Fruit fly (Drosophila melanogaster): ENCODE results near the gene Dhfr.
A peak's percentile ranks its signal among the peaks of the same experiment; 100 is the strongest.

Dhfr gene

DNA sequence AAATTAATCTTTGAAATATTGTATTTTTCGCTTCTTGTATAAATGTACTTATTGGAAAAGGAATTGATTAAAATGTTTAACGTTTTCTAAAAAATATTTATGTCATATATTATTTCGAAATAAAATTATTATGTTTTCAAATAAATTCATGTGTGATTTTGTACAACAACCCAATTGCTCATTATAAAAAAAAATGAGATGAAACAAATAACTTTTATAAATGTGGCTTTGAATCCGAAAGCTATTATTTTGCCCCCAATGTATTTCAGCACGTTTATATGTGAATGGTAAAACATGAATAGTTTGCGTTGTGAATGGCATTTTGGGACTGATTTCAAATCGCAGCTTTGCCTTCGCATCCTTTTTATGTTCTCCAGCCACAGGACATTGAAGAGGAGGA lies 46.4 kb upstream of the Dhfr start, which contains the start of gene CG14881:
Gene CG14881, plus strand, starts transcription at position 301 of the 400 bp plus-strand sequence.
- TF ChIP-seq sens (GFP tag): no peak
- TF ChIP-seq sisA (GFP tag; IDR thresholded peaks at IDR 0.05): no peak
- TF ChIP-seq Hr39 (optimal IDR thresholded peaks at IDR 0.05): no peak
- TF ChIP-seq cad (GFP tag; optimal IDR thresholded peaks at IDR 0.05): no peak
- TF ChIP-seq MBD-R2 (GFP tag; IDR thresholded peaks at IDR 0.05): peak; percentile 52
- TF ChIP-seq seq (GFP tag; IDR thresholded peaks at IDR 0.05): no peak
- TF ChIP-seq pzg (GFP tag; optimal IDR thresholded peaks at IDR 0.05): peak; percentile 16
- TF ChIP-seq CG2875 (GFP tag; optimal IDR thresholded peaks at IDR 0.05): no peak
- no peak for TF ChIP-seq Atf6 (GFP tag; IDR thresholded peaks at IDR 0.05)
- TF ChIP-seq CG11560 (tag; IDR thresholded peaks at IDR 0.05): no peak
- no peak for TF ChIP-seq Chrac-16 (GFP tag; optimal IDR thresholded peaks at IDR 0.05)
- no peak for TF ChIP-seq Adf1 (GFP tag; IDR thresholded peaks at IDR 0.05)
- TF ChIP-seq vnd (GFP tag; IDR thresholded peaks at IDR 0.05; ENCODE audit: partially characterized antibody): no peak
- no peak for TF ChIP-seq CG30431 (GFP tag; optimal IDR thresholded peaks at IDR 0.05)
- peak in 1 of 2 experiments; percentile 40 for TF ChIP-seq crp (GFP tag; optimal IDR thresholded peaks at IDR 0.05)
- TF ChIP-seq CG4730 (GFP tag; IDR thresholded peaks at IDR 0.05): no peak
- no peak for TF ChIP-seq CG3847 (GFP tag; IDR thresholded peaks at IDR 0.05)
- TF ChIP-seq Atf-2 (GFP tag; optimal IDR thresholded peaks at IDR 0.05): no peak
- TF ChIP-seq CG12391 (tag; optimal IDR thresholded peaks at IDR 0.05): no peak
- no peak for TF ChIP-seq CG30403 (GFP tag; optimal IDR thresholded peaks at IDR 0.05)
- no peak for TF ChIP-seq her (GFP tag; optimal IDR thresholded peaks at IDR 0.05)
- no peak for TF ChIP-seq sna (GFP tag; IDR thresholded peaks at IDR 0.05; ENCODE audit: partially characterized antibody)
- no peak for TF ChIP-seq NFAT (GFP tag; IDR thresholded peaks at IDR 0.05)
- no peak for TF ChIP-seq Sox100B (GFP tag; optimal IDR thresholded peaks at IDR 0.05)
- TF ChIP-seq Dip3 (GFP tag; optimal IDR thresholded peaks at IDR 0.05): no peak
- TF ChIP-seq br (optimal IDR thresholded peaks at IDR 0.05): no peak
- no peak for TF ChIP-seq CG13775 (GFP tag; optimal IDR thresholded peaks at IDR 0.05)

DNA sequence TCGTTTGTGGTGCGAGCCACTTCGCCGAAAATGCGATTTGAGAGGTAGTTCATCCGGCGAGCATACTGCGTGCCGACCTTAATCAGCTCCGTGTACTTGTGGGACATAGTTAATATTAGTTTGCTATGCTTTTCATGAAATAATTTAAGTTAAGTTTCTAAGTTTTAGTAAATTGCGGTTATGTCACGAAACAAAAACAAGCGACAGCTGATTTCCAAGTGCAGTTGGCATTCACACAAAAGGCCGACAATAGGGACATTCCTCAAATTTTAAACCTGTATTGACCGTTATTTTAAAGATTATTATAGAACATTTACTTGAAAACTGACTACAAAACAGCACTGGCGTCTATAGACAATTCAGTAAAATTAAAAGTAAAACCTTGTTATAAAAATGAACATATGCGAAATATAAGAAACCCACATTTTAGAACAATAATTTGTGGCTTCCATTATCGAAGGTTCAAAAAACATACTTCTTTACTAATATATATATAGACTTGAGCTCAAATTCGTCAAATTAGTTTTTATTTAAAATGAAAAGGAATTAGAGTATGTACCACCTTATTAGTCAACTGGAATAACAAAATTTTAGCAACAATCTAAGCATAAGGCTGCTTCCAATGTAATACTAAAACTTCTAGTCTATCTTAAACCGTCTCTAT lies 44.5 kb upstream of the Dhfr start, which contains the start of gene mRpS33:
Gene mRpS33, minus strand, starts transcription at position 224 of the 664 bp plus-strand sequence.
- no peak for TF ChIP-seq CG6175 (GFP tag; IDR thresholded peaks at IDR 0.05)
- TF ChIP-seq PHDP (tag; optimal IDR thresholded peaks at IDR 0.05): no peak
- TF ChIP-seq pzg (GFP tag; optimal IDR thresholded peaks at IDR 0.05): peak; percentile 14
- peak; percentile 24 for TF ChIP-seq MESR4 (GFP tag; optimal IDR thresholded peaks at IDR 0.05)
- TF ChIP-seq Myb (GFP tag; optimal IDR thresholded peaks at IDR 0.05): peak; percentile 74
- TF ChIP-seq MBD-R2 (GFP tag; IDR thresholded peaks at IDR 0.05): peak; percentile 78
- no peak for TF ChIP-seq sima (GFP tag; optimal IDR thresholded peaks at IDR 0.05)
- peak; percentile 26; the same call in 1 of the 3 replicates for TF ChIP-seq row (GFP tag; IDR thresholded peaks at IDR 0.05)
- peak; percentile 84 for TF ChIP-seq bigmax (GFP tag; optimal IDR thresholded peaks at IDR 0.05)
- no peak for TF ChIP-seq Nf-YA (GFP tag; IDR thresholded peaks at IDR 0.05)
- TF ChIP-seq Fer1 (GFP tag; optimal IDR thresholded peaks at IDR 0.05): no peak
- TF ChIP-seq BtbVII (GFP tag; optimal IDR thresholded peaks at IDR 0.05): no peak
- no peak for TF ChIP-seq CG17802 (tag; optimal IDR thresholded peaks at IDR 0.05)
- no peak for TF ChIP-seq Dp (GFP tag; optimal IDR thresholded peaks at IDR 0.05)
- peak; percentile 21; the same call in 1 of the 2 replicates for TF ChIP-seq CG4360 (GFP tag; IDR thresholded peaks at IDR 0.05)
- TF ChIP-seq CG12071 (GFP tag; optimal IDR thresholded peaks at IDR 0.05): no peak
- peak in 1 of 2 experiments; percentile 79 for TF ChIP-seq crp (GFP tag; optimal IDR thresholded peaks at IDR 0.05)
- TF ChIP-seq CG13287 (GFP tag; IDR thresholded peaks at IDR 0.05; ENCODE audit: partially characterized antibody): peak; percentile 6; the same call in 1 of the 2 replicates
- TF ChIP-seq onecut (GFP tag; IDR thresholded peaks at IDR 0.05): peak; percentile 20; the same call in 1 of the 2 replicates
- no peak for TF ChIP-seq mld (GFP tag; IDR thresholded peaks at IDR 0.05; ENCODE audit: partially characterized antibody)
- no peak for TF ChIP-seq ewg (GFP tag; optimal IDR thresholded peaks at IDR 0.05)
- peak; percentile 73 for TF ChIP-seq sens (GFP tag)
- TF ChIP-seq peb (GFP tag; IDR thresholded peaks at IDR 0.05): no peak
- TF ChIP-seq wek (GFP tag; optimal IDR thresholded peaks at IDR 0.05): peak; percentile 82
- TF ChIP-seq Pdp1 (GFP tag; optimal IDR thresholded peaks at IDR 0.05): peak in 1 of 2 experiments; percentile 88
- TF ChIP-seq CG34422 (GFP tag; IDR thresholded peaks at IDR 0.05): 0 out of 3 replicates have a peak, but pooled peaks have one; percentile 12
- TF ChIP-seq lab (GFP tag; optimal IDR thresholded peaks at IDR 0.05): no peak
